Worm (Caenorhabditis elegans) whole organism, L3 larva: Measurements from ENCODE around the gene C52E4.7.

Experiments
- lin-39 ChIP-seq: fragments of 150-350 bp; optimal IDR thresholded peaks from 2 replicates; lab custom pipeline; 2018; ENCODE audit warnings: missing biosample characterization, missing genetic modification reagents, missing genetic modification characterization
- nhr-23 ChIP-seq: fragments of 150-350 bp; optimal IDR thresholded peaks from 2 replicates; lab custom pipeline; 2014; ENCODE audit warnings: missing biosample characterization, missing genetic modification reagents, missing genetic modification characterization

- TF ChIP-seq nhr-23 (tag; lab: Kevin White, UChicago) (no peak), lin-39 (tag; lab: Kevin White, UChicago) (no peak)
These were observed 17.6 kb downstream of the C52E4.7 start for ce11 chrV:12011686-12012085.
